Fruit fly (Drosophila melanogaster) whole organism, wandering third instar larva: ENCODE measurements around the gene BomT3.

Source experiments
- Abd-B ChIP-seq: fragments of >200 bp; optimal IDR thresholded peaks from 2 replicates; lab custom pipeline; 2017; ENCODE audit warnings: missing biosample characterization, missing genetic modification characterization
- CG9705 ChIP-seq: fragments of 200-800 bp; sonication (Bioruptor generic); optimal IDR thresholded peaks from 2 replicates; lab custom pipeline; 2018; ENCODE audit warnings: missing biosample characterization, mild to moderate bottlenecking, missing genetic modification characterization
- Dif ChIP-seq: fragments of 200-275, 200-300 bp; sonication (Bioruptor generic); optimal IDR thresholded peaks from 2 replicates; lab custom pipeline; 2018; ENCODE audit warnings: missing biosample characterization, missing genetic modification characterization; ENCODE audit not compliant: partially characterized antibody
- GATAd ChIP-seq: sonication (Bioruptor generic); optimal IDR thresholded peaks from 2 replicates; lab custom pipeline; 2016; ENCODE audit warnings: missing biosample characterization, missing genetic modification characterization
- HLH106 ChIP-seq: fragments of 200-800 bp; optimal IDR thresholded peaks from 3 replicates; lab custom pipeline; 2019; ENCODE audit warnings: missing biosample characterization, mild to moderate bottlenecking, missing genetic modification characterization, moderate library complexity
- Hnf4 ChIP-seq: fragments of 200-800 bp; sonication (Bioruptor generic); optimal IDR thresholded peaks from 2 replicates; lab custom pipeline; 2016; ENCODE audit warnings: missing biosample characterization, mild to moderate bottlenecking, missing genetic modification characterization
- Hr83 ChIP-seq: fragments of 200-300 bp; sonication (Bioruptor generic); optimal IDR thresholded peaks from 2 replicates; lab custom pipeline; 2016; ENCODE audit warnings: missing biosample characterization, mild to moderate bottlenecking, missing genetic modification characterization, moderate library complexity; ENCODE audit not compliant: poor library complexity, severe bottlenecking
- Mio ChIP-seq: sonication (Bioruptor generic); optimal IDR thresholded peaks from 2 replicates; lab custom pipeline; 2016; ENCODE audit warnings: missing biosample characterization, missing genetic modification characterization
- Myc ChIP-seq: fragments of >200 bp; optimal IDR thresholded peaks from 2 replicates; lab custom pipeline; 2017
- N ChIP-seq: fragments of >200 bp; optimal IDR thresholded peaks from 2 replicates; lab custom pipeline; 2018; ENCODE audit warnings: missing biosample characterization, missing external identifiers, missing genetic modification characterization
- OdsH ChIP-seq: fragments of 200-800 bp; sonication (Bioruptor generic); optimal IDR thresholded peaks from 2 replicates; lab custom pipeline; 2016; ENCODE audit warnings: missing biosample characterization, mild to moderate bottlenecking, missing genetic modification characterization
- Rel ChIP-seq, 2 experiments: fragments of 200-800 bp; sonication (Bioruptor generic) in 1 of 2; optimal IDR thresholded peaks; 2 replicates in 1 of 2; 3 replicates in 1 of 2; lab custom pipeline; 2016 to 2019; ENCODE audit warnings: mild to moderate bottlenecking in 2 of 2, missing biosample characterization in 2 of 2, missing genetic modification characterization in 2 of 2, moderate library complexity in 1 of 2
- Sp1 ChIP-seq: fragments of 200-800 bp; sonication (Bioruptor generic); optimal IDR thresholded peaks from 3 replicates; lab custom pipeline; 2019; ENCODE audit warnings: missing biosample characterization, mild to moderate bottlenecking, missing genetic modification characterization, moderate library complexity
- Vsx2 ChIP-seq: fragments of 200-300, 225-300 bp; sonication (Bioruptor generic); optimal IDR thresholded peaks from 2 replicates; lab custom pipeline; 2018; ENCODE audit warnings: missing biosample characterization, missing genetic modification characterization; ENCODE audit not compliant: partially characterized antibody
- br ChIP-seq: fragments of 200-800 bp; sonication (Bioruptor generic); optimal IDR thresholded peaks from 2 replicates; lab custom pipeline; 2016; ENCODE audit warnings: missing biosample characterization, missing genetic modification characterization
- brk ChIP-seq: fragments of 200-800 bp; sonication (Bioruptor generic); optimal IDR thresholded peaks from 2 replicates; lab custom pipeline; 2016; ENCODE audit warnings: missing biosample characterization, mild to moderate bottlenecking, missing genetic modification characterization
- dl ChIP-seq, 2 experiments: fragments of 175-275, 200-275 bp in 1 of 2; fragments of 200-275 bp in 1 of 2; sonication (Bioruptor generic); optimal IDR thresholded peaks; lab custom pipeline; 2018; ENCODE audit warnings: mild to moderate bottlenecking in 2 of 2, missing biosample characterization in 2 of 2, missing genetic modification characterization in 2 of 2, moderate library complexity in 2 of 2; ENCODE audit not compliant: partially characterized antibody in 2 of 2, insufficient read depth in 1 of 2
- dsf ChIP-seq: sonication (Bioruptor generic); optimal IDR thresholded peaks from 2 replicates; lab custom pipeline; 2016; ENCODE audit warnings: missing biosample characterization, missing genetic modification characterization, borderline replicate concordance
- ey ChIP-seq: fragments of 200-800 bp; sonication (Bioruptor generic); optimal IDR thresholded peaks from 2 replicates; lab custom pipeline; 2016; ENCODE audit warnings: missing biosample characterization, missing genetic modification characterization
- foxo ChIP-seq, 2 experiments: fragments of 200-800 bp; sonication (Bioruptor generic); optimal IDR thresholded peaks; 2 replicates in 1 of 2; 3 replicates in 1 of 2; lab custom pipeline; 2016 to 2017; ENCODE audit warnings: missing biosample characterization in 2 of 2, missing genetic modification characterization in 2 of 2
- fru ChIP-seq: fragments of 200-800 bp; sonication (Bioruptor generic); optimal IDR thresholded peaks from 3 replicates; lab custom pipeline; 2016; ENCODE audit warnings: missing biosample characterization, mild to moderate bottlenecking, missing genetic modification characterization
- h ChIP-seq: fragments of 200-800 bp; sonication (Bioruptor generic); optimal IDR thresholded peaks from 3 replicates; lab custom pipeline; 2016; ENCODE audit warnings: missing biosample characterization, mild to moderate bottlenecking, missing genetic modification characterization
- jim ChIP-seq: fragments of 175-275, 200-325 bp; sonication (Bioruptor generic); optimal IDR thresholded peaks from 2 replicates; lab custom pipeline; 2016; ENCODE audit warnings: missing biosample characterization, mild to moderate bottlenecking, missing genetic modification characterization
- pan ChIP-seq: fragments of >200 bp; optimal IDR thresholded peaks from 2 replicates; lab custom pipeline; 2017
- psq ChIP-seq: fragments of 200-800 bp; sonication (Bioruptor generic); optimal IDR thresholded peaks from 3 replicates; lab custom pipeline; 2017; ENCODE audit warnings: missing biosample characterization, mild to moderate bottlenecking, missing genetic modification characterization, moderate library complexity
- sage ChIP-seq: fragments of 200-800 bp; sonication (Bioruptor generic); optimal IDR thresholded peaks from 2 replicates; lab custom pipeline; 2016; ENCODE audit warnings: missing biosample characterization, mild to moderate bottlenecking, missing genetic modification characterization
- sv ChIP-seq: fragments of 200-800 bp; sonication (Bioruptor generic); optimal IDR thresholded peaks from 3 replicates; lab custom pipeline; 2016; ENCODE audit warnings: missing biosample characterization, missing genetic modification characterization
- tai ChIP-seq: sonication (Bioruptor generic); optimal IDR thresholded peaks from 2 replicates; lab custom pipeline; 2016; ENCODE audit warnings: missing biosample characterization, missing genetic modification characterization
- woc ChIP-seq: sonication (Bioruptor generic); optimal IDR thresholded peaks from 2 replicates; lab custom pipeline; 2016; ENCODE audit warnings: missing biosample characterization, mild to moderate bottlenecking, missing genetic modification characterization

BomT3 gene

dm6 chr3R:22103114-22103513, 16.9 kb upstream of the BomT3 start, which contains the start of gene CG13407:
Gene CG13407, plus strand, starts transcription at chr3R:22103414.
- TF ChIP-seq dsf (GFP tag; lab: Kevin White, UChicago) (no peak), woc (no peak), Abd-B (GFP tag; lab: Kevin White, UChicago) (no peak), Dif (GFP tag; lab: Kevin White, UChicago) (no peak), br (GFP tag; lab: Kevin White, UChicago) (no peak), fru (GFP tag; lab: Kevin White, UChicago) (no peak), pan (no peak)
- TF ChIP-seq, all 38 proteins: peak for 0

DNA sequence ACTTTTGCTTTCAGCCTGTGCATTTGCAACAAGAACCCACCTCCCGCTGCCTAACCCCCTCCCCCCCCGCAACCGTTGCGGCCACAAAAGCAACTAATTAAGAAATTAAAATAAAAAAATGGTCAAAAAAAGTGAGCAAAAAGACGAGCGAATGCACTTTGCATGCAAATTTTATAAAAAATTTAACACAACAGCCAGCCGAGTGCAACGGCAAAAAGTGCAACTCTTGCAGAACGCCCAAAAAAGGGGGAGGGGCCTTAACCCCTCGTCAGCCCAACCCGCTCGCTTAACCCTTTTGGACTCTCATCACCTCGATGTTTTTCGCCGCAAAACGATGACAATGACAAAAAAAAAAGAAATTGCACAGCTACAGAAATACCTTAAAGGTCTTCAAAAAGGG, 10.7 kb upstream of the BomT3 start:
- TF ChIP-seq Abd-B (GFP tag; lab: Kevin White, UChicago): no peak
- TF ChIP-seq HLH106 (tag; lab: Kevin White, UChicago): no peak
- no peak for TF ChIP-seq psq (GFP tag; lab: Kevin White, UChicago)
- no peak for TF ChIP-seq brk (GFP tag; lab: Kevin White, UChicago)
- TF ChIP-seq GATAd: no peak
- no peak for TF ChIP-seq Sp1 (GFP tag; lab: Kevin White, UChicago)
- TF ChIP-seq Rel (GFP tag; optimal IDR thresholded peaks at IDR 0.05; lab: Kevin White, UChicago): no peak
- no peak for TF ChIP-seq Rel (tag; optimal IDR thresholded peaks at IDR 0.05; lab: Kevin White, UChicago)

DNA sequence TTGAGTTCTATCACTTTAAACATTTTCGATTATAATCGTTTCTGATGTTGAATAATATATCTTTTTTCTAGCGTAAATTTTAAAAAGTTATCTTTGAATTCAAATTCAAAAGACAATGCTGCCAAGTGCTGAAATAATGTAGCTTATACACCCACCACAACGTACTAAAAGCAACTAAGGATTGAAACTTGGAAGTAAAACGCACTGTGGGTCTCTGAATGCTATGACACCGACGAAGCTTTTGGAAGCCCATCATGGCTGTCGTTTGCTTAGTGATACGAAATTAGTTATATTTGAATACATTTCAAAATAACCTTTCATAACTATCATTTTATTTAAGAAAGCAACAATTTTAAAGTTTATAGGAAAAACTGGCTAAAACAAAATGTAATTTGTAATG, 7.8 kb upstream of the BomT3 start:
- TF ChIP-seq HLH106 (tag; lab: Kevin White, UChicago): no peak
- TF ChIP-seq sv (GFP tag; lab: Kevin White, UChicago): no peak
- no peak for TF ChIP-seq ey (GFP tag; lab: Kevin White, UChicago)
- TF ChIP-seq Myc: peak; percentile 60
- no peak for TF ChIP-seq h (GFP tag; lab: Kevin White, UChicago)
- TF ChIP-seq N (GFP tag; lab: Kevin White, UChicago): no peak
- TF ChIP-seq foxo (GFP tag; optimal IDR thresholded peaks at IDR 0.05; lab: Kevin White, UChicago): no peak
- TF ChIP-seq Dif (GFP tag; lab: Kevin White, UChicago): peak; percentile 77
- no peak for TF ChIP-seq sage (GFP tag; lab: Kevin White, UChicago)
- TF ChIP-seq CG9705 (GFP tag; lab: Kevin White, UChicago): no peak

- no peak for TF ChIP-seq ey (GFP tag; lab: Kevin White, UChicago)
- TF ChIP-seq Mio (GFP tag; lab: Kevin White, UChicago): no peak
- TF ChIP-seq tai (GFP tag; lab: Kevin White, UChicago): no peak
- TF ChIP-seq GATAd: no peak
- TF ChIP-seq h (GFP tag; lab: Kevin White, UChicago): no peak
- TF ChIP-seq woc: no peak
- no peak for TF ChIP-seq jim
- no peak for TF ChIP-seq dsf (GFP tag; lab: Kevin White, UChicago)
- TF ChIP-seq dl (GFP tag; optimal IDR thresholded peaks at IDR 0.05; lab: Kevin White, UChicago; ENCODE audit: insufficient read depth in 1 of 2, partially characterized antibody in 2 of 2): no peak
- TF ChIP-seq Vsx2 (GFP tag; lab: Kevin White, UChicago): no peak
- no peak for TF ChIP-seq Sp1 (GFP tag; lab: Kevin White, UChicago)
- TF ChIP-seq Rel (GFP tag; optimal IDR thresholded peaks at IDR 0.05; lab: Kevin White, UChicago): no peak
- no peak for TF ChIP-seq Rel (tag; optimal IDR thresholded peaks at IDR 0.05; lab: Kevin White, UChicago)
- no peak for TF ChIP-seq psq (GFP tag; lab: Kevin White, UChicago)
- TF ChIP-seq sv (GFP tag; lab: Kevin White, UChicago): no peak
- no peak for TF ChIP-seq N (GFP tag; lab: Kevin White, UChicago)
These were observed 578 bp upstream of the BomT3 start, which contains the start of gene BomBc3 for dm6 chr3R:22086775-22087174. Gene BomBc3, plus strand, starts transcription at chr3R:22087075.

dm6 chr3R:22080161-22080560, 6.0 kb downstream of the BomT3 start, which contains the start of gene CG13408:
Gene CG13408, plus strand, starts transcription at chr3R:22080382.
- TF ChIP-seq tai (GFP tag; lab: Kevin White, UChicago): no peak
- TF ChIP-seq Hnf4: no peak
- no peak for TF ChIP-seq OdsH (GFP tag; lab: Kevin White, UChicago)
- no peak for TF ChIP-seq br (GFP tag; lab: Kevin White, UChicago)
- TF ChIP-seq Hr83: no peak
